Worm (Caenorhabditis elegans): ENCODE measurements around the gene capa-1.

DNA sequence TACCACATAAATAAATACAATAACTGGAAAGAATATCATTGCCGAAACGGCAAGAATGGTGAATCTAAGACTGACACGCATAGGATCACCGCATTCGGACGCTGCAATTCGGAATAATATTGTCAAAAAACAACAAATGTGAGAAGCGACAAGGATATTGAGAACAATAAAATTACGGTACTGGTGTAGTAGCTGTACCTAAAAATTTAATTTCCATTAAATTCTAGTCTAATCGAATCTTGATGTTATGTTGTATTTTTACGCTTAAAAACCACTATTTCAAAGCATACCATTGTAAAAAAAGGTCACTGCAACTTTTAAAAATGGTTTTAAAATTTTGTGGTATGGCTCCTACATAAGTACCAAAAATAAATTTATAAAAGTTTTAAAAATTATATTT is 29.6 kb downstream of the capa-1 start, which contains the start of gene mig-23:
- TF ChIP-seq flt-1 (GFP tag; IDR thresholded peaks at IDR 0.05) (no peak), ztf-23 (GFP tag; IDR thresholded peaks at IDR 0.05) (no peak)
